Fruit fly (Drosophila melanogaster): ENCODE measurements around the gene CG4836.

The CG4836 gene

DNA sequence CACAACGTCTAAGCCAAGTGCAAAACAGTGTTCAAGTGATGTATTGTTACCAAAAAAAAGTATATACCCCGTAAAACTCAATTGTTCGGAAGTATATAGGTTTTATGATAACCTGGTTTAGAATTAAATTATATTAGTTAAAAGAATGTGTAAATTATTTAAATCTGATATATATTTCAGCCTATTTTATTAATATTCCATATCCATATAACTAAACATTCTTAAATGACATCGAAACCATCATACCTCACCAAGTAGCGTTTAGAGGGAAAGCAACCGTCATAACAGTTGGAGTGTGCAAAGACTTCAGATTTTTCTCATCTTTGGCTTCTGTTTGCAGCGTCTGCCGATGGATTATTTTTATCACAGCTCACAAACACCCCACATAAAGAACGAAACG is 14.2 kb upstream of the CG4836 start (continued):
- TF ChIP-seq prd (optimal IDR thresholded peaks at IDR 0.05): no peak
- TF ChIP-seq prd (GFP tag; IDR thresholded peaks at IDR 0.05): peak; percentile 95
- TF ChIP-seq CG4328 (GFP tag; optimal IDR thresholded peaks at IDR 0.05): no peak
- no peak for TF ChIP-seq kni (GFP tag; optimal IDR thresholded peaks at IDR 0.05)
- TF ChIP-seq CG4617 (GFP tag; optimal IDR thresholded peaks at IDR 0.05; ENCODE audit: borderline replicate concordance): no peak
- TF ChIP-seq jigr1 (GFP tag; IDR thresholded peaks at IDR 0.05): peak; percentile 71; the same call in 1 of the 3 replicates
- peak; percentile 44 for TF ChIP-seq Lhr (GFP tag; optimal IDR thresholded peaks at IDR 0.05)
- no peak for TF ChIP-seq ftz-f1 (GFP tag; optimal IDR thresholded peaks at IDR 0.05)
- peak; percentile 66 for TF ChIP-seq B-H1 (GFP tag; IDR thresholded peaks at IDR 0.05)
- TF ChIP-seq CG14667 (GFP tag; IDR thresholded peaks at IDR 0.05): peak; percentile 72
- TF ChIP-seq H15 (GFP tag; IDR thresholded peaks at IDR 0.05): peak; percentile 48; the same call in 1 of the 3 replicates
- peak; percentile 88 for TF ChIP-seq CG8388 (GFP tag; optimal IDR thresholded peaks at IDR 0.05)
- TF ChIP-seq Sry-δ (GFP tag; optimal IDR thresholded peaks at IDR 0.05): no peak
- no peak for TF ChIP-seq CG3065 (GFP tag; optimal IDR thresholded peaks at IDR 0.05)
- TF ChIP-seq NK7.1 (GFP tag; optimal IDR thresholded peaks at IDR 0.05): no peak
- TF ChIP-seq D (optimal IDR thresholded peaks at IDR 0.05): no peak
- TF ChIP-seq D (GFP tag; optimal IDR thresholded peaks at IDR 0.05): peak; percentile 78
- no peak for TF ChIP-seq Neu2 (GFP tag; optimal IDR thresholded peaks at IDR 0.05; ENCODE audit: borderline replicate concordance)
- no peak for TF ChIP-seq CG16863 (GFP tag; optimal IDR thresholded peaks at IDR 0.05)
- no peak for TF ChIP-seq tup (GFP tag; optimal IDR thresholded peaks at IDR 0.05)
- no peak for TF ChIP-seq Ets97D (GFP tag; optimal IDR thresholded peaks at IDR 0.05)
- no peak for TF ChIP-seq CG16813 (GFP tag; IDR thresholded peaks at IDR 0.05; ENCODE audit: partially characterized antibody)
- TF ChIP-seq ato (GFP tag; IDR thresholded peaks at IDR 0.05; ENCODE audit: partially characterized antibody): no peak
- TF ChIP-seq CG17568 (GFP tag; optimal IDR thresholded peaks at IDR 0.05): peak; percentile 18
- TF ChIP-seq CG10321 (GFP tag; IDR thresholded peaks at IDR 0.05): 0 out of 2 replicates have a peak, but pooled peaks have one; percentile 25
- peak; percentile 67 for TF ChIP-seq CG5245 (GFP tag; optimal IDR thresholded peaks at IDR 0.05)
- TF ChIP-seq CG6683 (GFP tag; optimal IDR thresholded peaks at IDR 0.05): peak; percentile 66
- peak; percentile 91 for TF ChIP-seq D19B (GFP tag; optimal IDR thresholded peaks at IDR 0.05)
- TF ChIP-seq CG12299 (tag; optimal IDR thresholded peaks at IDR 0.05): peak; percentile 68
- TF ChIP-seq HmgZ (tag; optimal IDR thresholded peaks at IDR 0.05): peak; percentile 54
- TF ChIP-seq CG5180 (GFP tag; optimal IDR thresholded peaks at IDR 0.05): peak; percentile 36
- peak; percentile 88 for TF ChIP-seq Blimp-1 (GFP tag; optimal IDR thresholded peaks at IDR 0.05)
- TF ChIP-seq CG12659 (GFP tag; optimal IDR thresholded peaks at IDR 0.05): peak; percentile 80
- TF ChIP-seq CG30431 (GFP tag; optimal IDR thresholded peaks at IDR 0.05): peak; percentile 28
- TF ChIP-seq ttk (GFP tag; IDR thresholded peaks at IDR 0.05): peak; percentile 83
- peak; percentile 67 for TF ChIP-seq CG4424 (GFP tag; optimal IDR thresholded peaks at IDR 0.05)
- peak; percentile 53 for TF ChIP-seq CG18476 (GFP tag; optimal IDR thresholded peaks at IDR 0.05)
- no peak for TF ChIP-seq gfzf (GFP tag; optimal IDR thresholded peaks at IDR 0.05)
- peak; percentile 80 for TF ChIP-seq Oli (tag; optimal IDR thresholded peaks at IDR 0.05)
- TF ChIP-seq TFAM (GFP tag; optimal IDR thresholded peaks at IDR 0.05): no peak
- TF ChIP-seq dysf (GFP tag; IDR thresholded peaks at IDR 0.05): peak; percentile 79
- TF ChIP-seq btn (GFP tag; optimal IDR thresholded peaks at IDR 0.05): no peak
- TF ChIP-seq Hey (tag; optimal IDR thresholded peaks at IDR 0.05): no peak
- peak; percentile 62; the same call in 1 of the 3 replicates for TF ChIP-seq gce (GFP tag; IDR thresholded peaks at IDR 0.05)
- peak; percentile 83 for TF ChIP-seq CG4404 (GFP tag; IDR thresholded peaks at IDR 0.05)
- peak; percentile 63 for TF ChIP-seq CG13894 (tag; optimal IDR thresholded peaks at IDR 0.05)
- TF ChIP-seq sim (GFP tag; IDR thresholded peaks at IDR 0.05): peak; percentile 71
- peak; percentile 36 for TF ChIP-seq nom (GFP tag; optimal IDR thresholded peaks at IDR 0.05)
- peak; percentile 86 for TF ChIP-seq nmo (GFP tag; optimal IDR thresholded peaks at IDR 0.05)
- TF ChIP-seq dmrt99B (tag; optimal IDR thresholded peaks at IDR 0.05): peak; percentile 90
- peak; percentile 69 for TF ChIP-seq CG16815 (GFP tag; optimal IDR thresholded peaks at IDR 0.05)
